Worm (Caenorhabditis elegans) whole organism, L3 larva: ENCODE data around the gene cdh-3.

Experiments used
- R02D3.7 ChIP-seq: fragments of 150-350 bp; optimal IDR thresholded peaks from 2 replicates; lab custom pipeline; 2014; ENCODE audit warnings: missing biosample characterization, missing genetic modification characterization
- ZK546.5 ChIP-seq: sonication (generic microtip); optimal IDR thresholded peaks from 2 replicates; lab custom pipeline; 2017; ENCODE audit warnings: missing biosample characterization, missing genetic modification characterization
- ama-1 ChIP-seq: fragments of 150-350 bp; optimal IDR thresholded peaks from 2 replicates; lab custom pipeline; 2018
- ceh-16 ChIP-seq: sonication (generic microtip); optimal IDR thresholded peaks from 2 replicates; lab custom pipeline; 2017; ENCODE audit warnings: missing biosample characterization, missing genetic modification characterization
- ceh-28 ChIP-seq: fragments of 150-350 bp; optimal IDR thresholded peaks from 2 replicates; lab custom pipeline; 2014; ENCODE audit warnings: missing biosample characterization, missing genetic modification reagents, missing genetic modification characterization
- ceh-82 ChIP-seq: fragments of 150-350 bp; optimal IDR thresholded peaks from 2 replicates; lab custom pipeline; 2014; ENCODE audit warnings: missing biosample characterization, missing genetic modification characterization
- ceh-9 ChIP-seq: sonication (generic microtip); optimal IDR thresholded peaks from 2 replicates; lab custom pipeline; 2018; ENCODE audit warnings: missing biosample characterization, missing genetic modification characterization
- egl-27 ChIP-seq: sonication (generic microtip); optimal IDR thresholded peaks from 4 replicates; lab custom pipeline; 2017; ENCODE audit warnings: missing biosample characterization, missing genetic modification reagents, missing genetic modification characterization
- egl-5 ChIP-seq: fragments of 150-350 bp; optimal IDR thresholded peaks from 2 replicates; lab custom pipeline; 2017; ENCODE audit warnings: missing biosample characterization, missing genetic modification reagents, missing genetic modification characterization, inconsistent platforms
- elt-1 ChIP-seq: fragments of 150-350 bp; optimal IDR thresholded peaks from 2 replicates; lab custom pipeline; 2014; ENCODE audit warnings: missing biosample characterization, missing genetic modification characterization
- elt-2 ChIP-seq: sonication (generic microtip); optimal IDR thresholded peaks from 2 replicates; lab custom pipeline; 2016; ENCODE audit warnings: missing genetic modification reagents, mild to moderate bottlenecking, missing genetic modification characterization, missing compliant biosample characterization
- elt-3 ChIP-seq, 3 experiments: fragments of 150-350 bp in 1 of 3; sonication (generic microtip) in 2 of 3; optimal IDR thresholded peaks; 2 replicates in 2 of 3; 4 replicates in 1 of 3; lab custom pipeline; 2014 to 2017; ENCODE audit warnings: missing biosample characterization in 3 of 3, missing genetic modification characterization in 3 of 3
- fkh-10 ChIP-seq: sonication (generic microtip); optimal IDR thresholded peaks from 2 replicates; lab custom pipeline; 2017; ENCODE audit warnings: missing biosample characterization, missing genetic modification reagents, missing genetic modification characterization
- hmg-11 ChIP-seq: sonication (generic microtip); optimal IDR thresholded peaks from 2 replicates; lab custom pipeline; 2016; ENCODE audit warnings: missing genetic modification characterization, missing compliant biosample characterization
- jun-1 ChIP-seq: fragments of 150-350 bp; optimal IDR thresholded peaks from 2 replicates; lab custom pipeline; 2014; ENCODE audit warnings: missing biosample characterization, missing genetic modification reagents, missing genetic modification characterization
- lin-15B ChIP-seq: fragments of 150-350 bp; optimal IDR thresholded peaks from 2 replicates; lab custom pipeline; 2014; ENCODE audit warnings: missing biosample characterization, missing genetic modification characterization
- lin-39 ChIP-seq: fragments of 150-350 bp; optimal IDR thresholded peaks from 2 replicates; lab custom pipeline; 2018; ENCODE audit warnings: missing biosample characterization, missing genetic modification reagents, missing genetic modification characterization
- mml-1 ChIP-seq: fragments of 150-350 bp; sonication (generic microtip); optimal IDR thresholded peaks from 3 replicates; lab custom pipeline; 2014; ENCODE audit warnings: missing biosample characterization, missing genetic modification characterization
- nfya-1 ChIP-seq: sonication (generic microtip); optimal IDR thresholded peaks from 2 replicates; lab custom pipeline; 2017; ENCODE audit warnings: missing genetic modification characterization, mild to moderate bottlenecking, missing compliant biosample characterization, antibody characterized with exemption, moderate library complexity; ENCODE audit not compliant: insufficient read depth
- nhr-11 ChIP-seq: fragments of 150-350 bp; optimal IDR thresholded peaks from 2 replicates; lab custom pipeline; 2014; ENCODE audit warnings: missing biosample characterization, missing genetic modification characterization
- nhr-12 ChIP-seq: fragments of 150-350 bp; optimal IDR thresholded peaks from 2 replicates; lab custom pipeline; 2014; ENCODE audit warnings: missing biosample characterization, missing genetic modification characterization
- nhr-23 ChIP-seq: fragments of 150-350 bp; optimal IDR thresholded peaks from 2 replicates; lab custom pipeline; 2014; ENCODE audit warnings: missing biosample characterization, missing genetic modification reagents, missing genetic modification characterization
- nhr-25 ChIP-seq: sonication (generic microtip); optimal IDR thresholded peaks from 2 replicates; lab custom pipeline; 2017; ENCODE audit warnings: missing biosample characterization, missing genetic modification characterization
- nhr-28 ChIP-seq: fragments of 150-350 bp; optimal IDR thresholded peaks from 2 replicates; lab custom pipeline; 2014; ENCODE audit warnings: missing biosample characterization, missing genetic modification characterization
- nhr-43 ChIP-seq: sonication (generic microtip); optimal IDR thresholded peaks from 2 replicates; lab custom pipeline; 2016; ENCODE audit warnings: mild to moderate bottlenecking, missing genetic modification characterization, missing compliant biosample characterization; ENCODE audit not compliant: poor library complexity, severe bottlenecking
- nhr-67 ChIP-seq: fragments of 150-350 bp; optimal IDR thresholded peaks from 2 replicates; lab custom pipeline; 2014; ENCODE audit warnings: missing biosample characterization, missing genetic modification characterization
- nhr-76 ChIP-seq: fragments of 150-350 bp; sonication (generic microtip); optimal IDR thresholded peaks from 5 replicates; lab custom pipeline; 2014; ENCODE audit warnings: missing biosample characterization, missing genetic modification characterization
- nhr-77 ChIP-seq: fragments of 150-350 bp; optimal IDR thresholded peaks from 2 replicates; lab custom pipeline; 2014; ENCODE audit warnings: missing biosample characterization, missing genetic modification characterization
- pha-4 ChIP-seq: fragments of 150-350 bp; optimal IDR thresholded peaks from 2 replicates; lab custom pipeline; 2014; ENCODE audit warnings: missing biosample characterization, missing genetic modification reagents, missing genetic modification characterization
- sea-2 ChIP-seq: fragments of 150-350 bp; sonication (generic microtip); optimal IDR thresholded peaks from 4 replicates; lab custom pipeline; 2014; ENCODE audit warnings: missing biosample characterization, missing genetic modification reagents, missing genetic modification characterization
- snpc-4 ChIP-seq: fragments of 150-350 bp; optimal IDR thresholded peaks from 2 replicates; lab custom pipeline; 2014; ENCODE audit warnings: missing biosample characterization, missing genetic modification characterization
- tbx-2 ChIP-seq: sonication (generic microtip); optimal IDR thresholded peaks from 2 replicates; lab custom pipeline; 2016; ENCODE audit warnings: mild to moderate bottlenecking, missing genetic modification characterization, missing compliant biosample characterization
- unc-39 ChIP-seq: sonication (generic microtip); optimal IDR thresholded peaks from 4 replicates; lab custom pipeline; 2017; ENCODE audit warnings: missing biosample characterization, missing genetic modification characterization
- unc-62 ChIP-seq: fragments of 150-350 bp; sonication (generic microtip); optimal IDR thresholded peaks from 4 replicates; lab custom pipeline; 2014; ENCODE audit warnings: missing biosample characterization, missing genetic modification reagents, missing genetic modification characterization
- zag-1 ChIP-seq: fragments of 150-350 bp; optimal IDR thresholded peaks from 2 replicates; lab custom pipeline; 2014; ENCODE audit warnings: missing biosample characterization, missing genetic modification characterization
- ztf-4 ChIP-seq: fragments of 150-350 bp; optimal IDR thresholded peaks from 2 replicates; lab custom pipeline; 2014; ENCODE audit warnings: missing biosample characterization, missing genetic modification characterization

The cdh-3 gene

DNA sequence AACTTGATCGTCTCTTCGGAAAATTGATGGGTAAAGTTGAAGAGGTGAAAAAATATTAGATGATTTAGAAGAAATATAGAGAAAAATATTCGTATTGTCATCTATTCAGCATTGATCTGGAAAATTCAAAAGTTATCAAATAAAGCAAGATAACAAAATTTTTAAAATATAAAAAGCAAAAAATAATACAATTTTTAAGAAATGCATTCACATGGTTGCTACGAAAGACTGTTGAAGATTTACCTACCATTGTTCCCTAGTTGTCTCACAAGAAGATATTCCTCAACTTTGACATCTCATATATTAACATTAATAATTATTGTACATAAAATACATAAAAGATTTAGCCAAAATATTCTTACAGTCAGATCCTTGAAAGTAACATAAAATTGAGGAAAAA lies at the start of gene cdh-3:
cdh-3 (minus strand) TSS at position 101 of the 400 bp plus-strand sequence.
- TF ChIP-seq nhr-43 (tag; lab: Kevin White, UChicago) = no peak
- no peak for TF ChIP-seq sea-2 (GFP tag; lab: Kevin White, UChicago)
- TF ChIP-seq ceh-28 = no peak
- no peak for TF ChIP-seq mml-1
- no peak for TF ChIP-seq tbx-2
- TF ChIP-seq ceh-16 = no peak
- no peak for TF ChIP-seq ceh-9 (tag; lab: Kevin White, UChicago)
- TF ChIP-seq nhr-76 (tag; lab: Kevin White, UChicago) = no peak
- TF ChIP-seq lin-39 (tag; lab: Kevin White, UChicago) = no peak

- TF ChIP-seq pha-4 (tag; lab: Kevin White, UChicago) = no peak
- no peak for TF ChIP-seq snpc-4
- no peak for TF ChIP-seq nhr-67 (tag; lab: Kevin White, UChicago)
- TF ChIP-seq nhr-76 (tag; lab: Kevin White, UChicago) = no peak
- no peak for TF ChIP-seq zag-1 (tag; lab: Kevin White, UChicago)
- TF ChIP-seq unc-62 (GFP tag; lab: Kevin White, UChicago) = no peak
- TF ChIP-seq ZK546.5 (tag; lab: Kevin White, UChicago) = no peak
- TF ChIP-seq egl-27 (tag; lab: Kevin White, UChicago) = no peak
- no peak for TF ChIP-seq nhr-28 (tag; lab: Kevin White, UChicago)
- TF ChIP-seq nhr-43 (tag; lab: Kevin White, UChicago) = no peak
- TF ChIP-seq R02D3.7 = no peak
- no peak for TF ChIP-seq ceh-82 (tag; lab: Kevin White, UChicago)
- TF ChIP-seq nhr-11 = no peak
- TF ChIP-seq unc-39 (tag; lab: Kevin White, UChicago) = no peak
- TF ChIP-seq jun-1 = no peak
- no peak for TF ChIP-seq ztf-4 (tag; lab: Kevin White, UChicago)
- no peak for TF ChIP-seq ceh-9 (tag; lab: Kevin White, UChicago)
Measured at ce11 chrIII:7795311-7795710, 41.1 kb upstream of the cdh-3 start, which contains the start of gene cyk-7. Gene cyk-7, minus strand, starts transcription at chrIII:7795409.

ce11 chrIII:7792970-7793369 lies 38.7 kb upstream of the cdh-3 start:
- TF ChIP-seq nfya-1 (tag; lab: Kevin White, UChicago) (peak; percentile 20), ceh-9 (tag; lab: Kevin White, UChicago) (no peak)

DNA sequence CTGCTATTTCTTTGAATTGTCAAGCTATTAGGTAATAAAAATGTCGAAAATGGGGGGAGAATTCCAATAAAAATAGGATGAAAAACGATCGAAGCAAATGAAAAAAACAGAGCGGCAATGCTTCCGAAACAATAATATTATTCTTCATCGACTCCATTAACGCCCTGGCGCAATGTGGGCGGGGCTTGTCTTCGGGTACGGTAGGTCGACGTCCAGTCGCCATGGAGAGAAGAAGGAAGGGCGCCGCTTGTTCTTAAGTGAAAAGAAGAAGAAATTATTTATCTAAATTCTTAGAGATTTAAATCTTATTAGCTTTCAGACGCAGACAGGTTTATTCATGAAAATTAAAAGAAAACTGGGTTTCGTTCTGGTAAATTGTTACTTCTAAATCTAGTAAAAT lies 38.0 kb upstream of the cdh-3 start:
- TF ChIP-seq nhr-25 = no peak
- TF ChIP-seq nfya-1 (tag; lab: Kevin White, UChicago) = peak; percentile 97
- TF ChIP-seq ZK546.5 (tag; lab: Kevin White, UChicago) = no peak

- TF ChIP-seq nfya-1 (tag; lab: Kevin White, UChicago) (peak; percentile 65), elt-2 (tag; lab: Kevin White, UChicago) (no peak), nhr-12 (no peak), egl-27 (tag; lab: Kevin White, UChicago) (no peak)
Measured at ce11 chrIII:7790522-7790921, 36.3 kb upstream of the cdh-3 start.

ce11 chrIII:7788410-7788809 lies 34.2 kb upstream of the cdh-3 start:
- TF ChIP-seq egl-5 (tag; lab: Kevin White, UChicago) (no peak), nfya-1 (tag; lab: Kevin White, UChicago) (no peak), elt-3 (tag; optimal IDR thresholded peaks at IDR 0.05; lab: Kevin White, UChicago) (no peak), lin-15B (tag; lab: Kevin White, UChicago) (no peak), hmg-11 (tag; lab: Kevin White, UChicago) (no peak), nhr-77 (no peak), sea-2 (GFP tag; lab: Kevin White, UChicago) (no peak), fkh-10 (GFP tag; lab: Kevin White, UChicago) (no peak), lin-39 (tag; lab: Kevin White, UChicago) (no peak), nhr-43 (tag; lab: Kevin White, UChicago) (no peak), ama-1 (lab: Kevin White, UChicago) (no peak), tbx-2 (no peak), mml-1 (no peak), elt-1 (tag; lab: Kevin White, UChicago) (no peak), nhr-76 (tag; lab: Kevin White, UChicago) (no peak), ceh-28 (no peak), ceh-9 (tag; lab: Kevin White, UChicago) (no peak), nhr-23 (tag; lab: Kevin White, UChicago) (no peak), egl-27 (tag; lab: Kevin White, UChicago) (no peak)
